Fruit fly (Drosophila melanogaster): Measurements from ENCODE around the gene CG16711.

CG16711 gene

dm6 chr3L:9729795-9730421 lies 25.8 kb downstream of the CG16711 start, which contains the start of gene ATPsynB (continued):
- TF ChIP-seq lola (GFP tag; optimal IDR thresholded peaks at IDR 0.05) (no peak), al (GFP tag; IDR thresholded peaks at IDR 0.05) (peak; percentile 16; the same call in 1 of the 2 replicates), CG17802 (tag; optimal IDR thresholded peaks at IDR 0.05) (no peak), Optix (GFP tag; IDR thresholded peaks at IDR 0.05) (no peak), CG6791 (GFP tag; IDR thresholded peaks at IDR 0.05; ENCODE audit: partially characterized antibody) (no peak), Ada2b (GFP tag; IDR thresholded peaks at IDR 0.05) (no peak), CG32532 (GFP tag; IDR thresholded peaks at IDR 0.05) (no peak), slbo (GFP tag; IDR thresholded peaks at IDR 0.05) (peak; percentile 49; the same call in 1 of the 2 replicates), org-1 (GFP tag; optimal IDR thresholded peaks at IDR 0.05) (no peak), CG3163 (GFP tag; optimal IDR thresholded peaks at IDR 0.05) (no peak), CG1024 (GFP tag; IDR thresholded peaks at IDR 0.05) (0 out of 2 replicates have a peak, but pooled peaks have one; percentile 9), Mes4 (GFP tag; optimal IDR thresholded peaks at IDR 0.05) (no peak), trem (tag; optimal IDR thresholded peaks at IDR 0.05) (peak; percentile 57), D19B (GFP tag; optimal IDR thresholded peaks at IDR 0.05) (no peak), lilli (GFP tag; optimal IDR thresholded peaks at IDR 0.05) (no peak), CG4854 (GFP tag; optimal IDR thresholded peaks at IDR 0.05) (no peak), MESR4 (GFP tag; optimal IDR thresholded peaks at IDR 0.05) (peak; percentile 97), otp (GFP tag; IDR thresholded peaks at IDR 0.05) (no peak), zen (tag; optimal IDR thresholded peaks at IDR 0.05) (no peak), gsb-n (tag; optimal IDR thresholded peaks at IDR 0.05) (no peak), CG2712 (tag; optimal IDR thresholded peaks at IDR 0.05) (peak; percentile 100), CG14710 (tag; optimal IDR thresholded peaks at IDR 0.05) (peak; percentile 59), CG13775 (GFP tag; optimal IDR thresholded peaks at IDR 0.05) (no peak), CG13123 (GFP tag; optimal IDR thresholded peaks at IDR 0.05) (no peak), Vsx1 (GFP tag; optimal IDR thresholded peaks at IDR 0.05) (no peak), wor (GFP tag; IDR thresholded peaks at IDR 0.05) (no peak), CG6854 (GFP tag; optimal IDR thresholded peaks at IDR 0.05) (no peak), CG15479 (GFP tag; optimal IDR thresholded peaks at IDR 0.05) (no peak), CG11247 (GFP tag; IDR thresholded peaks at IDR 0.05) (no peak), btn (GFP tag; optimal IDR thresholded peaks at IDR 0.05) (no peak), CG11456 (GFP tag; IDR thresholded peaks at IDR 0.05) (no peak), Six4 (GFP tag; optimal IDR thresholded peaks at IDR 0.05) (no peak), CG4282 (GFP tag; optimal IDR thresholded peaks at IDR 0.05) (no peak), CG1603 (tag; optimal IDR thresholded peaks at IDR 0.05) (no peak), her (GFP tag; optimal IDR thresholded peaks at IDR 0.05) (no peak), CG6254 (GFP tag; optimal IDR thresholded peaks at IDR 0.05) (no peak), YL-1 (GFP tag; optimal IDR thresholded peaks at IDR 0.05) (peak; percentile 97), dpn (GFP tag; optimal IDR thresholded peaks at IDR 0.05) (peak in 1 of 2 experiments; percentile 31), sug (tag; optimal IDR thresholded peaks at IDR 0.05) (peak; percentile 61), trh (GFP tag; optimal IDR thresholded peaks at IDR 0.05) (no peak), oc (tag; optimal IDR thresholded peaks at IDR 0.05) (no peak), CG15011 (GFP tag; optimal IDR thresholded peaks at IDR 0.05) (no peak), hb (GFP tag; IDR thresholded peaks at IDR 0.05; ENCODE audit: partially characterized antibody) (no peak), CG12299 (tag; optimal IDR thresholded peaks at IDR 0.05) (no peak), emc (GFP tag; optimal IDR thresholded peaks at IDR 0.05) (no peak), Nf-YC (tag; optimal IDR thresholded peaks at IDR 0.05) (no peak), tx (GFP tag; optimal IDR thresholded peaks at IDR 0.05) (no peak), chif (GFP tag; optimal IDR thresholded peaks at IDR 0.05) (no peak), HLH54F (GFP tag; optimal IDR thresholded peaks at IDR 0.05) (no peak), Rfx (GFP tag; IDR thresholded peaks at IDR 0.05) (peak; percentile 57), Abd-B (GFP tag; optimal IDR thresholded peaks at IDR 0.05) (no peak)

All from whole organism, embryonic.